Worm (Caenorhabditis elegans): ENCODE measurements around the gene F35C8.5.

DNA sequence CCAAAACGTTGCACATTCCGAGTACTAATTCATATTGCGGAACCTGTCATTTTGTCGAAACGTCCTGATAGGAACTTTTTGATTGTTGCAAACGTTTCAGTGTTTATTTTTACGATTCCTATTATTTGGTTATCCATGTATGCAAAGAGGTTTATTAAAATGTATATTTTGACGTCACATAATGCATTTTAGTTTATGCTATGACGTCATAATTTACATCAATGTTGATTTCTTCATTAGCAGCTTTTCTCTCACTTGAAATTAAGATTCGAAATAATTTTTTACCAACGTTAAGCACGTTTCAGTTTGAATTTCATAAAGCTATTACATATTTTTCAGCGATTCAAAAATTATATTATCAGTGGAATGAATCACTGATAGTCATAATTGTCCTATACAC is 1.0 kb downstream of the F35C8.5 start:
- TF ChIP-seq nhr-237 (tag; optimal IDR thresholded peaks at IDR 0.05) (no peak), elt-2 (tag; optimal IDR thresholded peaks at IDR 0.05) (no peak), ztf-11 (tag; optimal IDR thresholded peaks at IDR 0.05) (no peak), nhr-12 (tag; optimal IDR thresholded peaks at IDR 0.05) (no peak), pha-4 (tag; optimal IDR thresholded peaks at IDR 0.05) (no peak), unc-62 (GFP tag; optimal IDR thresholded peaks at IDR 0.05) (no peak)
